Fruit fly (Drosophila melanogaster): Measurements from ENCODE around the gene CG32683.

CG32683 gene

dm6 chrX:10459576-10459975 is 4.9 kb upstream of the CG32683 start, which contains the start of gene Or9a:
Or9a (minus strand) TSS chrX:10459676.
- TF ChIP-seq Mnt (GFP tag; optimal IDR thresholded peaks at IDR 0.05) (no peak), cic (GFP tag; optimal IDR thresholded peaks at IDR 0.05) (no peak), ovo (GFP tag; optimal IDR thresholded peaks at IDR 0.05) (no peak), Hr96 (GFP tag; optimal IDR thresholded peaks at IDR 0.05) (no peak), CG12768 (GFP tag; optimal IDR thresholded peaks at IDR 0.05) (no peak), CG7101 (tag; optimal IDR thresholded peaks at IDR 0.05) (no peak), tj (GFP tag; optimal IDR thresholded peaks at IDR 0.05) (no peak)

- no peak for TF ChIP-seq CG7045 (GFP tag; optimal IDR thresholded peaks at IDR 0.05)
- no peak for TF ChIP-seq cnc (optimal IDR thresholded peaks at IDR 0.05)
- TF ChIP-seq CG5204 (GFP tag; optimal IDR thresholded peaks at IDR 0.05) = no peak
- TF ChIP-seq CG12768 (GFP tag; optimal IDR thresholded peaks at IDR 0.05) = no peak
- TF ChIP-seq ovo (GFP tag; optimal IDR thresholded peaks at IDR 0.05) = no peak
- TF ChIP-seq cic (GFP tag; optimal IDR thresholded peaks at IDR 0.05) = no peak
- TF ChIP-seq CG1620 (GFP tag; optimal IDR thresholded peaks at IDR 0.05) = no peak
- no peak for TF ChIP-seq Crg-1 (GFP tag; optimal IDR thresholded peaks at IDR 0.05)
- no peak for TF ChIP-seq toe (GFP tag; optimal IDR thresholded peaks at IDR 0.05)
- TF ChIP-seq CG11617 (GFP tag; optimal IDR thresholded peaks at IDR 0.05) = no peak
- no peak for TF ChIP-seq Mnt (GFP tag; optimal IDR thresholded peaks at IDR 0.05)
Observed at dm6 chrX:10432712-10433111, 22.0 kb downstream of the CG32683 start, which contains the start of gene CG12640. CG12640 (minus strand) TSS chrX:10432812.

- no peak for TF ChIP-seq ovo (GFP tag; optimal IDR thresholded peaks at IDR 0.05)
- no peak for TF ChIP-seq pad (GFP tag; optimal IDR thresholded peaks at IDR 0.05)
- TF ChIP-seq CG1620 (GFP tag; optimal IDR thresholded peaks at IDR 0.05) = no peak
- no peak for TF ChIP-seq Clk (GFP tag; optimal IDR thresholded peaks at IDR 0.05)
- TF ChIP-seq kay (GFP tag; ENCODE audit: borderline replicate concordance) = no peak
- TF ChIP-seq CG12768 (GFP tag; optimal IDR thresholded peaks at IDR 0.05) = no peak
- no peak for TF ChIP-seq CG33017 (tag; optimal IDR thresholded peaks at IDR 0.05)
- TF ChIP-seq CG5204 (GFP tag; optimal IDR thresholded peaks at IDR 0.05) = no peak
- TF ChIP-seq CG14711 (tag; optimal IDR thresholded peaks at IDR 0.05) = no peak
- TF ChIP-seq cic (GFP tag; optimal IDR thresholded peaks at IDR 0.05) = no peak
- no peak for TF ChIP-seq Crg-1 (GFP tag; optimal IDR thresholded peaks at IDR 0.05)
- TF ChIP-seq CG11617 (GFP tag; optimal IDR thresholded peaks at IDR 0.05) = no peak
- no peak for TF ChIP-seq Mnt (GFP tag; optimal IDR thresholded peaks at IDR 0.05)
- no peak for TF ChIP-seq toe (GFP tag; optimal IDR thresholded peaks at IDR 0.05)
- TF ChIP-seq CG7045 (GFP tag; optimal IDR thresholded peaks at IDR 0.05) = no peak
Observed at dm6 chrX:10417129-10417528, 37.6 kb downstream of the CG32683 start, which contains the start of gene RabX2. RabX2 (plus strand) TSS chrX:10417429.

- TF ChIP-seq Mnt (GFP tag; optimal IDR thresholded peaks at IDR 0.05) = no peak
- no peak for TF ChIP-seq CG33017 (tag; optimal IDR thresholded peaks at IDR 0.05)
- no peak for TF ChIP-seq pad (GFP tag; optimal IDR thresholded peaks at IDR 0.05)
- no peak for TF ChIP-seq Crg-1 (GFP tag; optimal IDR thresholded peaks at IDR 0.05)
- TF ChIP-seq Clk (GFP tag; optimal IDR thresholded peaks at IDR 0.05) = no peak
Observed at dm6 chrX:10398959-10399358, 55.7 kb downstream of the CG32683 start.

dm6 chrX:10397514-10398133 is 57.1 kb downstream of the CG32683 start:
- TF ChIP-seq cic (GFP tag; optimal IDR thresholded peaks at IDR 0.05) (no peak), kay (GFP tag; ENCODE audit: borderline replicate concordance) (peak; percentile 67), CG12768 (GFP tag; optimal IDR thresholded peaks at IDR 0.05) (no peak)

dm6 chrX:10396832-10397231 is 57.9 kb downstream of the CG32683 start:
- no peak for TF ChIP-seq Crg-1 (GFP tag; optimal IDR thresholded peaks at IDR 0.05)
- TF ChIP-seq Hr96 (GFP tag; optimal IDR thresholded peaks at IDR 0.05) = no peak
- no peak for TF ChIP-seq Clk (GFP tag; optimal IDR thresholded peaks at IDR 0.05)
- TF ChIP-seq CG12768 (GFP tag; optimal IDR thresholded peaks at IDR 0.05) = no peak
- TF ChIP-seq CG14711 (tag; optimal IDR thresholded peaks at IDR 0.05) = no peak
- no peak for TF ChIP-seq Mnt (GFP tag; optimal IDR thresholded peaks at IDR 0.05)
- TF ChIP-seq CG7101 (tag; optimal IDR thresholded peaks at IDR 0.05) = no peak
- TF ChIP-seq cnc (optimal IDR thresholded peaks at IDR 0.05) = no peak
- TF ChIP-seq pad (GFP tag; optimal IDR thresholded peaks at IDR 0.05) = no peak
- no peak for TF ChIP-seq cic (GFP tag; optimal IDR thresholded peaks at IDR 0.05)

dm6 chrX:10387672-10388071 is 67.0 kb downstream of the CG32683 start:
- TF ChIP-seq cnc (optimal IDR thresholded peaks at IDR 0.05) = no peak
- no peak for TF ChIP-seq tj (GFP tag; optimal IDR thresholded peaks at IDR 0.05)
- no peak for TF ChIP-seq CG5204 (GFP tag; optimal IDR thresholded peaks at IDR 0.05)
- TF ChIP-seq Clk (GFP tag; optimal IDR thresholded peaks at IDR 0.05) = no peak
- TF ChIP-seq CG12768 (GFP tag; optimal IDR thresholded peaks at IDR 0.05) = no peak
- TF ChIP-seq bab1 (GFP tag; optimal IDR thresholded peaks at IDR 0.05) = peak; percentile 2
- TF ChIP-seq CG33017 (tag; optimal IDR thresholded peaks at IDR 0.05) = no peak
- peak; percentile 20 for TF ChIP-seq CG14711 (tag; optimal IDR thresholded peaks at IDR 0.05)
- TF ChIP-seq CG7101 (tag; optimal IDR thresholded peaks at IDR 0.05) = peak; percentile 13

Data from whole organism, adult.